Worm (Caenorhabditis elegans) whole organism, L4/young adult: ENCODE measurements around the gene wago-10.
A peak's percentile ranks its signal among the peaks of the same experiment; 100 is the strongest.

Source experiments
- W03F9.2 ChIP-seq: fragments of 150-350 bp; optimal IDR thresholded peaks from 2 replicates; lab custom pipeline; 2014; ENCODE audit warnings: missing biosample characterization, missing genetic modification characterization
- dao-5 ChIP-seq: sonication (generic microtip); optimal IDR thresholded peaks from 2 replicates; lab custom pipeline; 2016; ENCODE audit warnings: missing genotype, missing genetic modification characterization, moderate library complexity, missing compliant biosample characterization
- him-1 ChIP-seq: sonication (generic microtip); optimal IDR thresholded peaks from 2 replicates; lab custom pipeline; 2016; ENCODE audit warnings: missing genotype, missing genetic modification reagents, missing genetic modification characterization, missing compliant biosample characterization

Gene wago-10

DNA sequence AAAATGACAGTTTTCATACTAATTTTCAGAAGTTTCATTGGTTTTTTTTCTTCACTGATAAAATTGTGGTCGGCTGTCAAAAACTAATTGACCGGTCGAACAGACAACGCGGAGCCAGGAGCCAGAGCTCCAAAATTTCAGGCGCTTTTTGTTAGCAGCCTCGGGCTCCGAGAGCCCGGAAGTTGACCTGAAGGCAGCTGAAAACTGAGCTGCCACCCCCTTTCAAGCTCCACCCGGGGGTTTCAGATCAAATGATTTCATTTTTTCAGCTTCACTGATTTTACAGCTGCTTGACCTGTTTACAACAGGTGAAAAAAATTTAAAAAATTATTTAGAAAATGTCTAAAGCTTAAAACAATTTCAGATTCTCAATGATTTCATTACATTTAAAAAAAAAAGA, 882 bp upstream of the wago-10 start:
- no peak for TF ChIP-seq dao-5 (tag; lab: Kevin White, UChicago)
- no peak for TF ChIP-seq W03F9.2 (tag; lab: Kevin White, UChicago)
- no peak for TF ChIP-seq him-1 (tag; lab: Kevin White, UChicago)

DNA sequence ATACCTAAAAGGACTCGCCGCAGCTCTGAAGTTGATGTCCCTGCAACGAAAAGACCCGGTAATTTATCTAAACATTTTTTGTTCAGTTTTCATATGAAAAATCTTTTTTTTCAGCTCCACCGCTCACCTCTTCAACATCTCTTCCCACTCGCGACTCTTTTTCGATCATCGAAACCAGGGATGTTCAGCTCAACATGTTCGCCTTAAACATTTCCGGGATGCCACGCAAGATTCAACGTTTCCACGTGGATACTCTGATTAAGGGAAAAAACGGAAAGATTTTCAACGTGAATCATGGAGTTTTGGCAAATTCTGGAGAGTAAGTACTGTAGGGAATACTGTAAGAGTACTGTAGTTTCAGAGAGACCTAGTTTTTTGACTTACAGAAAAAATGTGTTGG, 318 bp downstream of the wago-10 start:
- TF ChIP-seq him-1 (tag; lab: Kevin White, UChicago): no peak
- no peak for TF ChIP-seq dao-5 (tag; lab: Kevin White, UChicago)
- TF ChIP-seq W03F9.2 (tag; lab: Kevin White, UChicago): no peak

DNA sequence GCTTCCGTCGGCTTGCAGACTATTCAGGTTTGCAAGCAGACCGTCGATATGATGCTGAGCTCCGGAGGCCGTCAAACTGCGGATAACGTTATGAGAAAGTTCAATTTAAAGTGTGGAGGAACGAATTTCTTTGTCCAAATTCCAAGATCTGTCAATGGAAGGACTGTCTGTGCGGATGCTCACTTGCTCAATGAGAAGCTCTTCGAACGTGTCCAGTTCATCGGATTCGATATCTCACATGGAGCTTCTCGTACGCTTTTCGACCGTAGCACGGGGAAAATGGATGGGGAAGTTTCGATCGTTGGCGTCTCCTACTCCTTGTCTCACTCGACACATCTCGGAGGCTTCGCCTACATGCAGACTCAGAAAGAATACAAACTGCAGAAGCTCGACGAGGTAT, 2.8 kb downstream of the wago-10 start:
- TF ChIP-seq him-1 (tag; lab: Kevin White, UChicago): no peak

DNA sequence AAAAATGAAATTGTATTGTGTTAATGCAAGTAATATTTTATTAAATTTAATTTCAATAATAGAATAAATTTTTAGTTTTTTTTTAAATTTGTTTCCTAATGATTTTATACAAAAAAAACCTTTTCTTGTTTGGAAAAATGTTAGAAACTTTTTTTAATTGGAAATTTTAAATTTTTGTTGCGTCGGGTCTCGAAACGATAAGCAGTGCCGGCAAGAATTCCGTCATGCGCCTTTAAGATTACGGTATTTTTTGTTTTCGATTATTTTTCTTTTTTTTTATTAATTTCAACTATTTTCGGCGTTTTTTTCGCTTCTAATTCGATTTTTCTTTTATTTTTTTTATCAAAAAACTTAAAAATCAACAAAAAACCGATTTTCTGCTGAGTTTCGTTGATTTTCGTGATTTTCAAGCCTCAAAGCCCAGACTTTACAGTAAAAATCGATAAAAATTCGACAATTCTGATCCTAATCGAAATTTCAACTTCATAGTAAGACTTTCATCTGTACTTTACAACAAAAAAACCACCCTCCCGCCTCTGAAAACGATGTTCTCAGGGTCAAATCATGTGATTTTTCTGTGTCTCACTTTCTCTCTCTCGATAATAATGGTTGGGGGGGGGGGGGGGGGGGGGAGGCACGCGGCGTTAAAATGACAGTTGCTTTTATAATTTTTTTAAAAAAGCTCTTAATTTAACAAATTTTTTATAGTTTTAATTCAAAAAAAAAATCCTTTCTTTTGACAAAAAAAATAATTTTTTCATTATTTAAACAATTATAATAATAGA, 4.5 kb downstream of the wago-10 start:
- TF ChIP-seq him-1 (tag; lab: Kevin White, UChicago): no peak
- TF ChIP-seq W03F9.2 (tag; lab: Kevin White, UChicago): no peak
- no peak for TF ChIP-seq dao-5 (tag; lab: Kevin White, UChicago)

DNA sequence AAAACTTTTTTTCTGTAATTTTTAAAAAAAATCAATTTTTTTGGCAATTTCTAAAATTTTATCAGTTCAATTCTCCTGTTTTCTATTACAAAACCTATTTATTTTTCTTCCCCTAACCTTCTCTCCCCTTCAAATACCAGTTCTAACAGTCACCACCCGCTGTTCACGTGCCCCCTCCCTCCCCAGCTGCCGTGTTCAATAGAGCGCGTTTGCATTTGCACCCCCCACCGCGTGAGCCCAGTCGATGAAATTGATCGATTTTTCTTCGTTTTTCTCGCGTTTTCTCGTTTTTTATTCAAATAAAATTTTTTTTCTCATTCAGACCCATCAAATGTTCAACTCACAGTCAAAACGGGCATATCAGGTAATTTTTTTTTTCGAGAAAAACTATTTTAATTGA, 5.8 kb downstream of the wago-10 start, which contains the start of gene atg-9:
Gene atg-9, plus strand, starts transcription at position 332 of the 400 bp plus-strand sequence.
- TF ChIP-seq him-1 (tag; lab: Kevin White, UChicago): no peak
- peak; percentile 63 for TF ChIP-seq W03F9.2 (tag; lab: Kevin White, UChicago)

DNA sequence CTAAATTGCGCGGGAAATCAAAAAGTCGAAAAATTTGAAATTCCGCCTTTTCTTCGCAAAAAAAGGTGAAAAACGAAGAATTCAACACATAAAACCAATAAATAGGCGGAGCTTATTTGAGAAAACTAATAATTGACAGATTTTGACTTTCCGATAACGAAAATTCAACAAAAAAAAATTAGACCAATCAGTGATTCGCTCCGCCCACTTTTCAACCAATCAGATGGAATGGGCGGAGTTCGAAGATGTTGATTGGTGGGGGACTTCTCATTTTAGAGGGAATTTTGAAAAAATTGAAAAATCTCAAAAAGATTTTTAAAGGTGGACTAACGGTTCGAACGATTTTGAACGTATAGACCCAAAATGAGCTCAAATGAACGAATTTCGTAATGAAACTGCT, 7.6 kb downstream of the wago-10 start:
- TF ChIP-seq dao-5 (tag; lab: Kevin White, UChicago): no peak
- no peak for TF ChIP-seq W03F9.2 (tag; lab: Kevin White, UChicago)
- no peak for TF ChIP-seq him-1 (tag; lab: Kevin White, UChicago)

DNA sequence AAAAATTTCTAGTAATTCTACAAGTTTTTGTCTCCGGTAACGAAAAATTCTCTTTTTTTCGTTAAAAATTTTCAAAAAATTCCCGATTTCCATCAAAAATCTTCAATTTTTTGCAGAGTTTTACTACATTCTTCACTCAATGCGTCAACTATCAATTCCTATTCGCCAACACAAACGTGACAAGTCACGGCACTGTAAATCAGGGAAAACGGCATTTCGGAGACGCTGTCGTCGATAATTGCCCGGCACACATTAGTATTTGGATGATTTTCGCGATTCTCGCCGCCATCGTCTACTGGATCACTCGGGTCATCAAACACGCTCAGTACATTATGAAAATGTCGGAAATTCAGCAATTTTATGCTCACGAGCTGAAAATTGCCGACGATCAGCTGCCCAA, 8.6 kb downstream of the wago-10 start:
- TF ChIP-seq him-1 (tag; lab: Kevin White, UChicago): no peak

DNA sequence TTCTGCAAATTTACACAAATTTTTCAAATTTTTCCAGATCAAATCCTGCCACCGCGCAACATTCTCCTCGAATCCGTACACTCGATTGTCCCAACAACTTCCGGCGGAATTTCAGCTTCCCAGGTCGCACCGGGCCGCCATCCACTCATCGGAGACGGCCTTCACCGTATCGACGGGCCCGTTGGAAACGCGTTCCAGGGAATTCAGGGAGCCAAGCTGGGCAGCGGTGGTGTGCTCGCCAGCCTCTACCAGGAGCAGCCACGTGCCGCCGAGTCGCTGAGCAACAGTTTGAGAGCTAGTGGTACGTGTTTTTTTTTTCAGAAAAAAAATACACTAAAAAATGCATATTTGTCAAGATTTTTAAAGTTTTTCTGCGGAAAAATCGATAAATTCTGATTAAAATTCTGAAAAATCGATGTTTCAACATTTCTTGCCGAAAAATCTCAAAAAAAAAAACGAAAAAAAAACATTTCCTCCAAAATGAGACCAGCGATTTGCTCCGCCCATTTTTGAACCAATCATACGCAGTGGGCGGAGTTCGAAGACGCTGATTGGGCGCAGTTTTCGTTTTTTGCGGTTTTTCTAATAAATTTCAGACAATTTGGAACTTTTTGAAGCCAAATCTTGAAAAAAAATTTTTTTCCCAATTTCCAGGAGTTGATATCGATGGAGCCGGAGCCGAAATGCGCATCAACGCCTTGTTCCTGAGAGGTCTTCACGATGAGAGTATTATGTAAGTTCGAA, 13.9 kb downstream of the wago-10 start:
- no peak for TF ChIP-seq him-1 (tag; lab: Kevin White, UChicago)
- no peak for TF ChIP-seq dao-5 (tag; lab: Kevin White, UChicago)
- TF ChIP-seq W03F9.2 (tag; lab: Kevin White, UChicago): no peak

DNA sequence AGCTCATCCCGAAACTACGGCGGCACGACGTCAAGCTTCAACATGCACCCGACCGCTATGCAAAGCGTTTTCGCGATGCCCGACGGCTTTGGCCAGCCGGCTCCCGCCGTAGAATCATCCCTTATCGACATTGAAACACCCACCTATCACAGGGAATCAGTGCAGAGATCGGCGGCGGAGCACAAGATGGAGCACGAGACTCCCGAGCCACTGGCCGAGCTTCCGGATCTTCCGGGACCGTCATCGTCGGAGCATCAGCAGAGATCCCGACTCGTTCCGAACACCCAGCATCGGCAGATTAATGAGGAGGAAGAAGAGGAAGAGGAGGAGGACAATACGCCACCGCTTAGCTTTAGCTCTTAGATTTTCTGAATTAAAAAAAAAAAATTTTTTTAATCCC, 15.2 kb downstream of the wago-10 start:
- TF ChIP-seq dao-5 (tag; lab: Kevin White, UChicago) (no peak), him-1 (tag; lab: Kevin White, UChicago) (no peak), W03F9.2 (tag; lab: Kevin White, UChicago) (no peak)

DNA sequence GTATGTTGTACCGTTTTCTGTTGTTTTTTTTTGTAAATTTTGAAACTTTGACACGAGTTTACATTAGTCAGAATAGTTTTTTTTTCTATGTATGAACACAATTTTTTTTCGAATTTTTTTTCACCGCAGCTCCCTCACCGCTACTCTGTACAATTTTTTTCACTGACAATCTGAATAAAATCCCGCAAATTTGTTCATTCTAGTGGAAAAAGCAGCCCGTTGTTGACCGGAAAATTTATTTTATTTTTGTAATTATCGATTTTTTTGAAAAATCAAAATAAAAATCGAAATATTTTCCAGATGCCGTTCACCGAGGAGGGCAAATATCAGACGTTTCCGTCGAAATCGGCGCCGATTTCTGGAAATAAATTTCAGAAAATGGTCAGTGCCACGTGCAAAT, 16.2 kb downstream of the wago-10 start, which contains the start of gene T22H9.1:
Gene T22H9.1, plus strand, starts transcription at position 301 of the 400 bp plus-strand sequence.
- TF ChIP-seq dao-5 (tag; lab: Kevin White, UChicago): no peak
- TF ChIP-seq him-1 (tag; lab: Kevin White, UChicago): no peak
- no peak for TF ChIP-seq W03F9.2 (tag; lab: Kevin White, UChicago)

DNA sequence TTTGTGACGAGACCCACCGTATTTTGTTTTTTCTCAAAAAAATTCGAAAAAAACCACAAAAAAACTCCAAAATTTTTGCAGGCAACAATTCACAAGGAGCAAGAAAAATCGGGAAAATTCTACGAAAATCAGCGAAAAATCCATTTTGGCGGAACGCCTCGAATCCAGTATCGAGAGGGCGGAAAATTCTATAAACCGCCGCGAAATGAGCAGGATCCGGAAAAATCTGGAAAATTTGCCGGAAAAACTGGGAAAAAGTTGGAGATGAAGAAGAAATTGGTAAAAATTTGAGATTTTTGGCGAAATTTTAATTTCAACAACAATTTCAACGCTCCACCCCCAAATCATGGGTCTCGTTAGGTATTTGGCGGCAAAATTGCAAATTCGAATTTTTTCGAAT, 16.8 kb downstream of the wago-10 start:
- no peak for TF ChIP-seq him-1 (tag; lab: Kevin White, UChicago)
- no peak for TF ChIP-seq W03F9.2 (tag; lab: Kevin White, UChicago)
- no peak for TF ChIP-seq dao-5 (tag; lab: Kevin White, UChicago)

DNA sequence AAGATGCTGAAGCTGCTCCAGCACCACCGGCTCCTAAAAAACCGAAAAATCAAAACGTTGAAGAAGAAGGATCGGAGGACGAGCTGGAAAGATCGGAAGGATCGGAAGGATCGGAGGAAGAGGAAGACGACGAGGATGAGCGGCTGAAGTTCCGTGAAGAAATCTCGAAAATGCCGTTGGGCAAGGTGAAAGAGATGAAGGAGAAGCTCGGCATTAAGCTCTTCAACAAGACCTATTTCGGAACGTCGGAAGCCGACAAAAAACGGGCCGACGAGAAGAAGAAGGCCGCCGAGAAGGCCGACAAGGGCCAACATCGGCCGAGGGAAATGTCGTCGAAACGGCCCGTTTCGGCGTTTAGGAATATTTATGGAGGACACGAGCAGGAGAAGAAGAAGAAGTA, 18.1 kb downstream of the wago-10 start:
- TF ChIP-seq W03F9.2 (tag; lab: Kevin White, UChicago) (no peak), him-1 (tag; lab: Kevin White, UChicago) (no peak), dao-5 (tag; lab: Kevin White, UChicago) (no peak)

DNA sequence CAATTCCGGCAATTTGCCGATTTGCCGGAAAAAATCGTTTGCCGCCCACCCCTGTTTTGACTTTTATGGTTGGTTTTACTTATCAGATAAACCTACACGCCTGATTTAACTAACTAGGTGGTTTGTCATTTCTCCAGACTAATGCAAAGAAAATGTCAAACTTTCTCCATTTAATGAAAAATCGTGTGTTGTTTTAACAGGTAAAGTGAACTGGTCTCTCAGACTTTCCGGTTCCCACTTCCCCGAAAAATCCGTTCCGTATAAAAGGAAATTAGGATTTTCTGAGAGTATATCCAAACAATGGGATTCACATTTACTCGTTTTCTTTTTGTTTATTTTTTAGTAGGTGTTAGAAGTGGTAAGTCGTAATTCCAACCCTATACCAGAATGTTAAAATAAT, 21.4 kb downstream of the wago-10 start, which contains the start of gene mltn-6:
Gene mltn-6, plus strand, starts transcription at position 301 of the 400 bp plus-strand sequence.
- TF ChIP-seq W03F9.2 (tag; lab: Kevin White, UChicago) (no peak), him-1 (tag; lab: Kevin White, UChicago) (no peak), dao-5 (tag; lab: Kevin White, UChicago) (no peak)

DNA sequence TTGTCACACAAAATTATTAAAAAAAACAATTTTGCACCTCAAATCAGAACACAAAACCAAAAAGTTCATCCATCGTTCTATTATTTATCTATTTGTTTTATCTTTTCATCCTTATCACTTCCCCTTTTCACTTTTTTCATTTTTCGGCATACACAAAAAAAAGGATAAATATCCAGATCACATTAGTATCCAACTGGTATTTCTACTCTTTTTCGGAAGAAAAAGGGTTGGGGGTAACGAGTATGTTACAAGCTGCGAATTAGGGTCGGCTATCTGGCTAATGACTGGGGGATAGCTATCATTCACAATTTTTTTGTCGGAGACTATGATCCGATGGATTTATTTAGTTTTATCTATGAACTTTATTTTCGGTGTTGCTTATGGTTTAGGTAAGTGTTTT, 26.8 kb downstream of the wago-10 start, which contains the start of gene mltn-7:
Gene mltn-7, plus strand, starts transcription at position 301 of the 400 bp plus-strand sequence.
- TF ChIP-seq W03F9.2 (tag; lab: Kevin White, UChicago) (no peak), dao-5 (tag; lab: Kevin White, UChicago) (no peak), him-1 (tag; lab: Kevin White, UChicago) (no peak)
